Fruit fly (Drosophila melanogaster) whole organism, adult: ENCODE data around the gene TBC1D5.

Source experiments
- CG11617 ChIP-seq: fragments of 200-800 bp; sonication (Bioruptor generic); optimal IDR thresholded peaks from 2 replicates; lab custom pipeline; 2017; ENCODE audit warnings: mild to moderate bottlenecking, missing biosample characterization, missing genetic modification reagents, missing genetic modification characterization
- CG12768 ChIP-seq: fragments of 200-800 bp; sonication (Bioruptor generic); optimal IDR thresholded peaks from 2 replicates; lab custom pipeline; 2017; ENCODE audit warnings: missing biosample characterization, missing genetic modification characterization, mild to moderate bottlenecking, moderate library complexity, missing genetic modification reagents
- CG14711 ChIP-seq: fragments of 200-800 bp; sonication (Bioruptor generic); optimal IDR thresholded peaks from 2 replicates; lab custom pipeline; 2018; ENCODE audit warnings: missing biosample characterization, mild to moderate bottlenecking, missing genetic modification characterization, moderate library complexity
- CG1620 ChIP-seq: fragments of 200-800 bp; sonication (Bioruptor generic); optimal IDR thresholded peaks from 2 replicates; lab custom pipeline; 2016; ENCODE audit warnings: missing biosample characterization, missing genetic modification characterization
- CG33017 ChIP-seq: fragments of 200-800 bp; sonication (Bioruptor generic); optimal IDR thresholded peaks from 2 replicates; lab custom pipeline; 2018; ENCODE audit warnings: missing biosample characterization, mild to moderate bottlenecking, missing genetic modification characterization, moderate library complexity
- CG7101 ChIP-seq: fragments of 200-800 bp; sonication (Bioruptor generic); optimal IDR thresholded peaks from 2 replicates; lab custom pipeline; 2018; ENCODE audit warnings: missing biosample characterization, mild to moderate bottlenecking, missing genetic modification characterization, moderate library complexity
- Clk ChIP-seq: fragments of 200-800 bp; sonication (Bioruptor generic); optimal IDR thresholded peaks from 2 replicates; lab custom pipeline; 2017; ENCODE audit warnings: missing biosample characterization, missing genetic modification characterization
- Crg-1 ChIP-seq: fragments of 200-800 bp; sonication (Bioruptor generic); optimal IDR thresholded peaks from 2 replicates; lab custom pipeline; 2016; ENCODE audit warnings: missing biosample characterization, missing genetic modification characterization
- Hr96 ChIP-seq: fragments of 200-800 bp; sonication (Bioruptor generic); optimal IDR thresholded peaks from 2 replicates; lab custom pipeline; 2016; ENCODE audit warnings: missing biosample characterization, missing genetic modification characterization
- Mnt ChIP-seq: fragments of 200-800 bp; sonication (Bioruptor generic); optimal IDR thresholded peaks from 2 replicates; lab custom pipeline; 2016; ENCODE audit warnings: missing biosample characterization, mild to moderate bottlenecking, missing genetic modification characterization
- cic ChIP-seq: fragments of 200-800 bp; sonication (Bioruptor generic); optimal IDR thresholded peaks from 2 replicates; lab custom pipeline; 2017; ENCODE audit warnings: missing biosample characterization, mild to moderate bottlenecking, missing genetic modification characterization, moderate library complexity
- ovo ChIP-seq: fragments of 200-800 bp; sonication (Bioruptor generic); optimal IDR thresholded peaks from 2 replicates; lab custom pipeline; 2016; ENCODE audit warnings: missing biosample characterization, missing genetic modification characterization
- pad ChIP-seq: fragments of 200-800 bp; sonication (Bioruptor generic); optimal IDR thresholded peaks from 3 replicates; lab custom pipeline; 2017; ENCODE audit warnings: missing biosample characterization, missing genetic modification characterization, mild to moderate bottlenecking, moderate library complexity, missing genetic modification reagents
- tj ChIP-seq: fragments of 200-800 bp; sonication (Bioruptor generic); optimal IDR thresholded peaks from 3 replicates; lab custom pipeline; 2017; ENCODE audit warnings: missing biosample characterization, mild to moderate bottlenecking, missing genetic modification characterization, moderate library complexity
- toe ChIP-seq: fragments of 200-800 bp; sonication (Bioruptor generic); optimal IDR thresholded peaks from 2 replicates; lab custom pipeline; 2016; ENCODE audit warnings: missing biosample characterization, missing genetic modification characterization

The TBC1D5 gene

DNA sequence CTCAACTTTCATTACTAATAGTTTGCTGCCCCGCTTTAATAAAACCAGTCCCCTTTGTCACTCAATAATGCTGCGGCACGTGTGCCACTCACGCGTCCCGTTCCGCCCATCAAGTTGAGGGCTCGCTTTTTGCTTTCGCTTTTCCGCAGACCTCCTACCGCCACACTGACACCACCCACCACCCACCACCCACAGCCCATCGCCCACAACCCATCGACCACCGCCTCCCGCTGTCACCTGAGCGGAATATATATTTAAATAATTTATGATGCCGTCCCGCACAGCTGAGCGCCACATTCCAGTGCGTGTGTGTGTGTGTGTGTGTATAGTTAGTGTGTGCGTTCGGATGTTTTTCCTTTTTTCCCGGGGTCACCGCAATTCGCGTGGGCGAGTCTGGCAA lies 30.1 kb downstream of the TBC1D5 start:
- no peak for TF ChIP-seq ovo
- no peak for TF ChIP-seq cic (GFP tag; lab: Kevin White, UChicago)
- TF ChIP-seq CG7101 (tag; lab: Kevin White, UChicago) = no peak
- TF ChIP-seq CG14711 (tag; lab: Kevin White, UChicago) = no peak
- no peak for TF ChIP-seq tj (GFP tag; lab: Kevin White, UChicago)
- no peak for TF ChIP-seq Mnt (GFP tag; lab: Kevin White, UChicago)
- no peak for TF ChIP-seq CG1620 (GFP tag; lab: Kevin White, UChicago)

- no peak for TF ChIP-seq pad (GFP tag; lab: Kevin White, UChicago)
Observed at dm6 chr3R:13231184-13231583, 40.6 kb downstream of the TBC1D5 start.

dm6 chr3R:13221820-13222219 lies 50.0 kb downstream of the TBC1D5 start:
- TF ChIP-seq CG14711 (tag; lab: Kevin White, UChicago) (no peak), ovo (no peak), CG12768 (GFP tag; lab: Kevin White, UChicago) (no peak), CG7101 (tag; lab: Kevin White, UChicago) (no peak), CG11617 (GFP tag; lab: Kevin White, UChicago) (no peak), CG33017 (tag; lab: Kevin White, UChicago) (no peak), toe (GFP tag; lab: Kevin White, UChicago) (no peak), CG1620 (GFP tag; lab: Kevin White, UChicago) (no peak)

dm6 chr3R:13220478-13220877 lies 51.3 kb downstream of the TBC1D5 start, which contains the start of gene CG8476:
CG8476 (minus strand) TSS chr3R:13220578.
- no peak for TF ChIP-seq Clk (GFP tag; lab: Kevin White, UChicago)
- TF ChIP-seq ovo = no peak
- no peak for TF ChIP-seq Hr96 (GFP tag; lab: Kevin White, UChicago)
- no peak for TF ChIP-seq CG7101 (tag; lab: Kevin White, UChicago)
- TF ChIP-seq cic (GFP tag; lab: Kevin White, UChicago) = no peak
- TF ChIP-seq pad (GFP tag; lab: Kevin White, UChicago) = no peak
- no peak for TF ChIP-seq Crg-1
- no peak for TF ChIP-seq CG1620 (GFP tag; lab: Kevin White, UChicago)
